Worm (Caenorhabditis elegans) whole organism, L2 larva: ENCODE results near the gene sri-47.
"Not testable (repeated sequence)": the region's sequence is repeated elsewhere in the genome, so short reads cannot be mapped to it uniquely, and the experiment has no call there.

Experiments used
- Y55F3AM.14 ChIP-seq: fragments of 200-800 bp; sonication (Bioruptor generic); optimal IDR thresholded peaks from 2 replicates; lab custom pipeline; 2018; ENCODE audit warnings: mild to moderate bottlenecking, missing genetic modification characterization, missing compliant biosample characterization
- alr-1 ChIP-seq: fragments of 150-350 bp; optimal IDR thresholded peaks from 2 replicates; lab custom pipeline; 2014; ENCODE audit warnings: missing biosample characterization, missing genetic modification characterization
- aly-2 ChIP-seq: fragments of 150-350 bp; optimal IDR thresholded peaks from 2 replicates; lab custom pipeline; 2014; ENCODE audit warnings: missing biosample characterization, missing genetic modification characterization
- ama-1 ChIP-seq: fragments of 150-350 bp; optimal IDR thresholded peaks from 2 replicates; lab custom pipeline; 2018; ENCODE audit warnings: inconsistent platforms
- blmp-1 ChIP-seq: sonication (generic microtip); optimal IDR thresholded peaks from 2 replicates; lab custom pipeline; 2017; ENCODE audit warnings: missing genetic modification characterization, mild to moderate bottlenecking, missing compliant biosample characterization, antibody characterized with exemption, moderate library complexity; ENCODE audit not compliant: insufficient read depth
- ceh-16 ChIP-seq: fragments of 150-350 bp; optimal IDR thresholded peaks from 2 replicates; lab custom pipeline; 2014; ENCODE audit warnings: missing biosample characterization, missing genetic modification characterization
- ceh-82 ChIP-seq: fragments of 150-350 bp; optimal IDR thresholded peaks from 2 replicates; lab custom pipeline; 2014; ENCODE audit warnings: missing biosample characterization, missing genetic modification characterization
- dmd-4 ChIP-seq: sonication (generic microtip); optimal IDR thresholded peaks from 2 replicates; lab custom pipeline; 2017; ENCODE audit warnings: missing biosample characterization, missing genetic modification characterization
- egl-27 ChIP-seq: sonication (generic microtip); optimal IDR thresholded peaks from 3 replicates; lab custom pipeline; 2017; ENCODE audit warnings: missing biosample characterization, missing genetic modification reagents, missing genetic modification characterization
- elt-1 ChIP-seq: fragments of 150-350 bp; optimal IDR thresholded peaks from 2 replicates; lab custom pipeline; 2014; ENCODE audit warnings: missing biosample characterization, missing genetic modification characterization
- elt-3 ChIP-seq: sonication (generic microtip); optimal IDR thresholded peaks from 2 replicates; lab custom pipeline; 2017; ENCODE audit warnings: missing biosample characterization, missing genetic modification characterization
- fos-1 ChIP-seq: fragments of 150-350 bp; optimal IDR thresholded peaks from 2 replicates; lab custom pipeline; 2014; ENCODE audit warnings: missing biosample characterization, missing genetic modification characterization
- gmeb-1 ChIP-seq: fragments of 150-350 bp; optimal IDR thresholded peaks from 2 replicates; lab custom pipeline; 2014; ENCODE audit warnings: missing biosample characterization, missing genetic modification characterization
- lin-11 ChIP-seq: fragments of 150-350 bp; sonication (generic microtip); optimal IDR thresholded peaks from 2 replicates; lab custom pipeline; 2014; ENCODE audit warnings: missing biosample characterization, missing genetic modification characterization, inconsistent platforms, mixed read lengths
- lin-39 ChIP-seq: fragments of 150-350 bp; optimal IDR thresholded peaks from 2 replicates; lab custom pipeline; 2014; ENCODE audit warnings: missing biosample characterization, missing genetic modification reagents, missing genetic modification characterization
- lsy-2 ChIP-seq, 2 experiments: fragments of 150-350 bp in 1 of 2; sonication (generic microtip) in 1 of 2; optimal IDR thresholded peaks; 2 replicates each; lab custom pipeline; 2014 to 2017; ENCODE audit warnings: missing biosample characterization in 2 of 2, missing genetic modification characterization in 2 of 2
- mab-5 ChIP-seq: fragments of 150-350 bp; optimal IDR thresholded peaks from 2 replicates; lab custom pipeline; 2014; ENCODE audit warnings: missing biosample characterization, missing genetic modification characterization
- mbf-1 ChIP-seq: sonication (generic microtip); optimal IDR thresholded peaks from 2 replicates; lab custom pipeline; 2017; ENCODE audit warnings: missing biosample characterization, missing genetic modification characterization
- nhr-129 ChIP-seq: fragments of 150-350 bp; optimal IDR thresholded peaks from 2 replicates; lab custom pipeline; 2014; ENCODE audit warnings: missing biosample characterization, missing genetic modification characterization
- nhr-21 ChIP-seq: fragments of 150-350 bp; optimal IDR thresholded peaks from 2 replicates; lab custom pipeline; 2014; ENCODE audit warnings: missing biosample characterization, missing genetic modification characterization
- nhr-23 ChIP-seq: fragments of 150-350 bp; optimal IDR thresholded peaks from 2 replicates; lab custom pipeline; 2014; ENCODE audit warnings: missing biosample characterization, missing genetic modification reagents, missing genetic modification characterization
- nhr-237 ChIP-seq: fragments of 150-350 bp; optimal IDR thresholded peaks from 2 replicates; lab custom pipeline; 2014; ENCODE audit warnings: missing biosample characterization, missing genetic modification characterization
- sem-4 ChIP-seq: fragments of 150-350 bp; optimal IDR thresholded peaks from 2 replicates; lab custom pipeline; 2014; ENCODE audit warnings: missing biosample characterization, missing genetic modification reagents, missing genetic modification characterization
- skn-1 ChIP-seq: sonication (generic microtip); optimal IDR thresholded peaks from 2 replicates; lab custom pipeline; 2017; ENCODE audit warnings: missing biosample characterization, missing genetic modification characterization
- sma-3 ChIP-seq: sonication (generic microtip); optimal IDR thresholded peaks from 2 replicates; lab custom pipeline; 2016; ENCODE audit warnings: missing genetic modification reagents, missing genetic modification characterization, missing compliant biosample characterization
- snpc-4 ChIP-seq: fragments of 150-350 bp; optimal IDR thresholded peaks from 2 replicates; lab custom pipeline; 2014; ENCODE audit warnings: missing biosample characterization, missing genetic modification characterization
- unc-39 ChIP-seq: fragments of 150-350 bp; optimal IDR thresholded peaks from 2 replicates; lab custom pipeline; 2014; ENCODE audit warnings: missing biosample characterization, missing genetic modification characterization
- unc-55 ChIP-seq: fragments of 150-350 bp; sonication (generic microtip); optimal IDR thresholded peaks from 3 replicates; lab custom pipeline; 2014; ENCODE audit warnings: missing biosample characterization, missing genetic modification reagents, missing genetic modification characterization
- unc-62 ChIP-seq: fragments of 150-350 bp; optimal IDR thresholded peaks from 2 replicates; lab custom pipeline; 2014; ENCODE audit warnings: missing biosample characterization, missing genetic modification reagents, missing genetic modification characterization
- zag-1 ChIP-seq: fragments of 150-350 bp; optimal IDR thresholded peaks from 2 replicates; lab custom pipeline; 2014; ENCODE audit warnings: missing biosample characterization, missing genetic modification characterization
- ztf-11 ChIP-seq: sonication (generic microtip); optimal IDR thresholded peaks from 2 replicates; lab custom pipeline; 2017; ENCODE audit warnings: missing biosample characterization, missing genetic modification characterization
- ztf-4 ChIP-seq: fragments of 150-350 bp; optimal IDR thresholded peaks from 2 replicates; lab custom pipeline; 2014; ENCODE audit warnings: missing biosample characterization, missing genetic modification characterization

Gene sri-47

ce11 chrII:2619148-2619547 is 37.6 kb upstream of the sri-47 start, which contains the start of gene msrp-6:
Gene msrp-6, plus strand, starts transcription at chrII:2619448.
- not testable (repeated sequence) for TF ChIP-seq elt-3, fos-1, snpc-4 (tag; lab: Kevin White, UChicago)

ce11 chrII:2622480-2622879 is 34.2 kb upstream of the sri-47 start, which contains the start of gene D2062.5:
Gene D2062.5, plus strand, starts transcription at chrII:2622780.
- TF ChIP-seq fos-1 (tag; lab: Kevin White, UChicago) (no peak), blmp-1 (no peak), lin-11 (tag; lab: Kevin White, UChicago) (no peak), ceh-82 (no peak), aly-2 (tag; lab: Kevin White, UChicago) (no peak), Y55F3AM.14 (GFP tag; lab: Kevin White, UChicago) (no peak), sma-3 (GFP tag; lab: Kevin White, UChicago) (no peak), unc-39 (no peak), mab-5 (tag; lab: Kevin White, UChicago) (no peak), nhr-129 (tag; lab: Kevin White, UChicago) (no peak), skn-1 (tag; lab: Kevin White, UChicago) (no peak), nhr-237 (tag; lab: Kevin White, UChicago) (no peak), ztf-11 (no peak), zag-1 (tag; lab: Kevin White, UChicago) (no peak)

ce11 chrII:2622936-2623452 is 33.7 kb upstream of the sri-47 start, which contains the start of gene D2062.4:
Gene D2062.4, plus strand, starts transcription at chrII:2623402.
- not testable (repeated sequence) for TF ChIP-seq nhr-23 (tag; lab: Kevin White, UChicago); ama-1 (lab: Kevin White, UChicago); nhr-237 (tag; lab: Kevin White, UChicago)

ce11 chrII:2624792-2625191 is 31.9 kb upstream of the sri-47 start, which contains the start of gene lgc-28:
Gene lgc-28, plus strand, starts transcription at chrII:2625092.
- TF ChIP-seq nhr-21 (tag; lab: Kevin White, UChicago) (no peak), ceh-16 (tag; lab: Kevin White, UChicago) (no peak), unc-55 (GFP tag; lab: Kevin White, UChicago) (no peak), fos-1 (tag; lab: Kevin White, UChicago) (no peak)

- TF ChIP-seq elt-3 (tag; lab: Kevin White, UChicago), result no peak
- TF ChIP-seq nhr-129 (tag; lab: Kevin White, UChicago), result no peak
- no peak for TF ChIP-seq fos-1 (tag; lab: Kevin White, UChicago)
- TF ChIP-seq lin-11 (tag; lab: Kevin White, UChicago), result no peak
- TF ChIP-seq egl-27 (tag; lab: Kevin White, UChicago), result no peak
- TF ChIP-seq lsy-2 (tag; optimal IDR thresholded peaks at IDR 0.05; lab: Kevin White, UChicago), result no peak
- no peak for TF ChIP-seq mbf-1
- no peak for TF ChIP-seq sem-4 (tag; lab: Kevin White, UChicago)
- TF ChIP-seq elt-1 (tag; lab: Kevin White, UChicago), result no peak
- TF ChIP-seq nhr-237 (tag; lab: Kevin White, UChicago), result no peak
- no peak for TF ChIP-seq ztf-4
- TF ChIP-seq unc-39, result no peak
- TF ChIP-seq lin-39 (tag; lab: Kevin White, UChicago), result no peak
- no peak for TF ChIP-seq unc-62
- TF ChIP-seq blmp-1, result no peak
- TF ChIP-seq alr-1, result no peak
- no peak for TF ChIP-seq gmeb-1 (tag; lab: Kevin White, UChicago)
- no peak for TF ChIP-seq dmd-4 (tag; lab: Kevin White, UChicago)
- TF ChIP-seq, all 48 proteins: peak for 0
These were observed 29.4 kb upstream of the sri-47 start, which contains the start of gene sri-71 for ce11 chrII:2627154-2627799. Gene sri-71, plus strand, starts transcription at chrII:2627749.
